Worm (Caenorhabditis elegans) whole organism, late embryonic: ENCODE data around the gene daf-9.

Experiments
- C08G9.2 ChIP-seq: sonication (generic microtip); optimal IDR thresholded peaks from 2 replicates; lab custom pipeline; 2016; ENCODE audit warnings: mild to moderate bottlenecking, missing genetic modification characterization, moderate library complexity, missing compliant biosample characterization
- C38D4.7 ChIP-seq: fragments of 200-800 bp; sonication (Bioruptor generic); optimal IDR thresholded peaks from 2 replicates; lab custom pipeline; 2018; ENCODE audit warnings: mild to moderate bottlenecking, missing genetic modification characterization, moderate library complexity, missing compliant biosample characterization
- ahr-1 ChIP-seq: sonication (generic microtip); optimal IDR thresholded peaks from 2 replicates; lab custom pipeline; 2016; ENCODE audit warnings: missing genetic modification characterization, missing compliant biosample characterization
- ceh-18 ChIP-seq: sonication (generic microtip); optimal IDR thresholded peaks from 2 replicates; lab custom pipeline; 2016; ENCODE audit warnings: missing genetic modification characterization, missing compliant biosample characterization
- ceh-31 ChIP-seq: sonication (generic microtip); optimal IDR thresholded peaks from 2 replicates; lab custom pipeline; 2016; ENCODE audit warnings: missing genetic modification characterization, missing compliant biosample characterization
- ceh-9 ChIP-seq: sonication (generic microtip); optimal IDR thresholded peaks from 2 replicates; lab custom pipeline; 2016; ENCODE audit warnings: mild to moderate bottlenecking, missing genetic modification characterization, inconsistent platforms, missing compliant biosample characterization
- che-1 ChIP-seq: sonication (generic microtip); optimal IDR thresholded peaks from 2 replicates; lab custom pipeline; 2016; ENCODE audit warnings: mild to moderate bottlenecking, missing genetic modification characterization, missing compliant biosample characterization
- ets-4 ChIP-seq: sonication (generic microtip); optimal IDR thresholded peaks from 2 replicates; lab custom pipeline; 2016; ENCODE audit warnings: missing genetic modification characterization, missing compliant biosample characterization
- eyg-1 ChIP-seq: sonication (generic microtip); optimal IDR thresholded peaks from 2 replicates; lab custom pipeline; 2016; ENCODE audit warnings: missing genotype, missing genetic modification characterization, missing compliant biosample characterization
- hlh-6 ChIP-seq: sonication (generic microtip); optimal IDR thresholded peaks from 2 replicates; lab custom pipeline; 2016; ENCODE audit warnings: missing genotype, missing genetic modification characterization, missing compliant biosample characterization
- lin-11 ChIP-seq: fragments of 200-800 bp; sonication (Bioruptor generic); optimal IDR thresholded peaks from 2 replicates; lab custom pipeline; 2018; ENCODE audit warnings: mild to moderate bottlenecking, missing genetic modification characterization, missing compliant biosample characterization
- mec-3 ChIP-seq: sonication (generic microtip); optimal IDR thresholded peaks from 2 replicates; lab custom pipeline; 2016; ENCODE audit warnings: borderline replicate concordance, missing genetic modification characterization, missing compliant biosample characterization
- pha-4 ChIP-seq: fragments of 150-350 bp; optimal IDR thresholded peaks from 2 replicates; lab custom pipeline; 2018; ENCODE audit warnings: missing biosample characterization, missing genetic modification reagents, missing genetic modification characterization
- ref-2 ChIP-seq: sonication (generic microtip); optimal IDR thresholded peaks from 2 replicates; lab custom pipeline; 2016; ENCODE audit warnings: missing genetic modification characterization, missing compliant biosample characterization
- tbx-2 ChIP-seq: sonication (generic microtip); optimal IDR thresholded peaks from 2 replicates; lab custom pipeline; 2016; ENCODE audit warnings: missing genetic modification characterization, missing compliant biosample characterization

Gene daf-9

DNA sequence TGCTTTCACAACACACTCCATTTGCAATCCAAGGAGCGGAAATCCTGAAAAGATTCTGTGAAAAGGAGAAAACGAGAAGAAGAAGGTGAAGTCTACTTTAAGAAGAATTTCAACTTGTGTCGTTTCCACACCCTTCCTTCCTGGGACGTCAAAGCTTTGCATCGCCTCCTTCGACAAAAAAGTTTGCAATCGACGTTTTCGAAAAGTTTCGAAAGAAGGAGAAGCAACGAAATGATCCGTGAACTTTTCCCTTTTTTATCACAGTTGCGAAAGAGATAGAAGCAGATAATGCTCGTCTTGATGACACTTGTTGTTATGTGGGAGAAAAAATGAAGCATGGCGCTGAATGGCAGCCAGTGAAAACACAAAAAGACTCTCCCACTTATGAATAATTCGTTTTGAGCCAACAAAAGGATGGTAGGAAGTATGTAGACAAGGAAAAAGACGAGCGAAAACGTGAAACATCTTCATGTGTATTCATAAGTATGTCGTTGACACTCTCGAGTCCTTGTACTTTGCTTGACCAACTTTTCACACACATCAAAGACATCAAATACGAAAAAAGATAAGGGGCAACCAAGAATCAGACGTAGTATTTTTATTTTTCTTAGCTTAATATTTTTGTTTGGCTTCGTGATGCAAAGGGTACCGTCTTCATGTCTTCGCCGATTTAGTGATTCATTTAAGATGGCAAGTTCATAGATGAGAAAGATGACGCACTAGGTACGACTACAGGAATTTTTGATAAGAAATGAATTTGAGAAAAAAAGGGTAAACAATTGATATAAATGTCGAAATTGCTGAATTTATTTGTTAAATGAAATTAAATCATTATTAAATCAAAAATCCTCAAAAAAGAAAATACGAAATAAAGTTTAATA, 52.3 kb downstream of the daf-9 start:
- TF ChIP-seq che-1 (tag; lab: Kevin White, UChicago): no peak
- peak; percentile 28 for TF ChIP-seq ceh-31 (tag; lab: Kevin White, UChicago)
- no peak for TF ChIP-seq C38D4.7 (GFP tag; lab: Kevin White, UChicago)
- TF ChIP-seq eyg-1 (tag; lab: Kevin White, UChicago): no peak
- no peak for TF ChIP-seq ref-2 (tag; lab: Kevin White, UChicago)
- TF ChIP-seq pha-4: no peak
- no peak for TF ChIP-seq ceh-9 (tag; lab: Kevin White, UChicago)
- TF ChIP-seq, all 69 proteins: peak for 1

DNA sequence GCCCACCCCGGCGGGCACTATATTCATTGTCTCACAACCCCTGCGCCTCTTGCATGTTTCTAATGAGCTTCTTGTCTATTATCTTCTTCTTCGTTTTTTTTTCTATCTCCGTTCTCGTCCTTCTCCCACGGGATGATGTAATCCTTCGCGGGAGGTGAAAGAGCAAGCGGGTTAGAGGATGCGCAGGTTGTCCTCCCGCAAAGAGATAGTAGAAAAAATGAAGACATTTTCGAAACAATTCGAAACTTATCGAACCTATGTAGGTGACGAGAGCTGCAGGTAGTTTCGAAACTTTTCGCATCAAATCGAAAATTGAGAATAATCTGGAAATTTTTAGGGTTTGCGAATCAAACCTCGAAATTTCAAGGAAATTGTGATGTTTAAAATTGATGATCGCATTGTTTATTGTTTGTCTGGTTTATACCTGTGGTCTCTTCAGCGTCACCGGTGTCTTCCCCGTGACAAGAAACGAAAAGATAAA, 53.6 kb downstream of the daf-9 start:
- peak; percentile 73 for TF ChIP-seq ceh-18 (tag; lab: Kevin White, UChicago)
- TF ChIP-seq mec-3 (tag; lab: Kevin White, UChicago): no peak
- no peak for TF ChIP-seq ref-2 (tag; lab: Kevin White, UChicago)
- no peak for TF ChIP-seq lin-11 (tag; lab: Kevin White, UChicago)
- no peak for TF ChIP-seq ahr-1 (tag; lab: Kevin White, UChicago)
- no peak for TF ChIP-seq hlh-6 (tag; lab: Kevin White, UChicago)
- TF ChIP-seq C08G9.2 (tag; lab: Kevin White, UChicago): no peak
- no peak for TF ChIP-seq ets-4 (tag; lab: Kevin White, UChicago)
- peak; percentile 25 for TF ChIP-seq tbx-2 (tag; lab: Kevin White, UChicago)
